Fruit fly (Drosophila melanogaster) whole organism, embryonic: ENCODE measurements around the gene CG6870.

Experiments
- CG10321 ChIP-seq: fragments of 200-800 bp; sonication (Bioruptor generic); IDR thresholded peaks from 2 replicates; pipeline ENCODE4 v1.3.6; 2022; ENCODE audit warnings: missing biosample characterization, missing genetic modification characterization
- CG12071 ChIP-seq: fragments of 200-800 bp; sonication (Bioruptor generic); optimal IDR thresholded peaks from 3 replicates; lab custom pipeline; 2018; ENCODE audit warnings: missing biosample characterization, mild to moderate bottlenecking, missing genetic modification characterization
- CG12219 ChIP-seq: fragments of 200-800 bp; sonication (Bioruptor generic); optimal IDR thresholded peaks from 3 replicates; lab custom pipeline; 2018; ENCODE audit warnings: missing biosample characterization, mild to moderate bottlenecking, missing genetic modification characterization
- CG1233 ChIP-seq: fragments of 200-800 bp; sonication (Bioruptor generic); optimal IDR thresholded peaks from 4 replicates; lab custom pipeline; 2018; ENCODE audit warnings: missing biosample characterization, mild to moderate bottlenecking, missing genetic modification characterization
- CG15514 ChIP-seq: fragments of 200-800 bp; sonication (Bioruptor generic); optimal IDR thresholded peaks from 3 replicates; lab custom pipeline; 2017; ENCODE audit warnings: missing biosample characterization, missing genetic modification characterization, mild to moderate bottlenecking, moderate library complexity, missing genetic modification reagents
- CG15601 ChIP-seq: fragments of 200-800 bp; sonication (Bioruptor generic); optimal IDR thresholded peaks from 3 replicates; lab custom pipeline; 2019; ENCODE audit warnings: missing biosample characterization, mild to moderate bottlenecking, missing genetic modification characterization, moderate library complexity
- CG17359 ChIP-seq: fragments of 200-800 bp; sonication (Bioruptor generic); optimal IDR thresholded peaks from 3 replicates; lab custom pipeline; 2018; ENCODE audit warnings: missing biosample characterization, mild to moderate bottlenecking, missing genetic modification characterization, moderate library complexity
- CG17612 ChIP-seq: fragments of 200-800 bp; sonication (Bioruptor generic); IDR thresholded peaks from 2 replicates; pipeline ENCODE4 v1.3.6; 2022; ENCODE audit warnings: missing biosample characterization, missing genetic modification characterization
- CG1792 ChIP-seq: fragments of 200-800 bp; sonication (Bioruptor generic); optimal IDR thresholded peaks from 2 replicates; lab custom pipeline; 2016; ENCODE audit warnings: missing biosample characterization, missing genetic modification characterization
- CG2116 ChIP-seq: fragments of 200-800 bp; sonication (Bioruptor generic); optimal IDR thresholded peaks from 3 replicates; lab custom pipeline; 2018; ENCODE audit warnings: missing biosample characterization, mild to moderate bottlenecking, missing genetic modification characterization
- CG2129 ChIP-seq: fragments of 200-800 bp; sonication (Bioruptor generic); IDR thresholded peaks from 2 replicates; pipeline ENCODE4 v1.3.6; 2022; ENCODE audit warnings: missing biosample characterization, missing genetic modification characterization; ENCODE audit not compliant: partially characterized antibody
- CG2712 ChIP-seq: fragments of 200-800 bp; optimal IDR thresholded peaks from 3 replicates; lab custom pipeline; 2019; ENCODE audit warnings: missing biosample characterization, mild to moderate bottlenecking, missing genetic modification characterization, moderate library complexity
- CG2889 ChIP-seq: fragments of 200-800 bp; sonication (Bioruptor generic); IDR thresholded peaks from 3 replicates; pipeline ENCODE4 v1.3.6; 2022; ENCODE audit warnings: missing biosample characterization, missing genetic modification characterization
- CG33557 ChIP-seq: fragments of 200-800 bp; sonication (Bioruptor generic); optimal IDR thresholded peaks from 2 replicates; lab custom pipeline; 2019; ENCODE audit warnings: missing biosample characterization, mild to moderate bottlenecking, missing genetic modification characterization, moderate library complexity
- CG3726 ChIP-seq: fragments of 200-800 bp; sonication (Bioruptor generic); IDR thresholded peaks from 3 replicates; pipeline ENCODE4, ENCODE4 v1.3.6; 2022; ENCODE audit warnings: missing biosample characterization, missing genetic modification characterization
- CG6689 ChIP-seq: fragments of 200-800 bp; sonication (Bioruptor generic); IDR thresholded peaks from 2 replicates; pipeline ENCODE4 v1.3.6; 2022; ENCODE audit warnings: missing biosample characterization, missing genetic modification characterization
- CG7357 ChIP-seq: fragments of 200-800 bp; sonication (Bioruptor generic); IDR thresholded peaks from 3 replicates; pipeline ENCODE4 v1.3.6; 2022; ENCODE audit warnings: missing biosample characterization, missing genetic modification characterization
- CG7786 ChIP-seq: fragments of 200-800 bp; sonication (Bioruptor generic); optimal IDR thresholded peaks from 2 replicates; lab custom pipeline; 2016; ENCODE audit warnings: missing biosample characterization, missing genetic modification characterization
- CG9797 ChIP-seq: fragments of 200-800 bp; sonication (Bioruptor generic); optimal IDR thresholded peaks from 3 replicates; lab custom pipeline; 2018; ENCODE audit warnings: missing biosample characterization, mild to moderate bottlenecking, missing genetic modification characterization
- Dbx ChIP-seq: fragments of 200-800 bp; sonication (Bioruptor generic); IDR thresholded peaks from 3 replicates; pipeline ENCODE4 v1.3.6; 2022; ENCODE audit warnings: missing biosample characterization, missing genetic modification characterization
- Dip3 ChIP-seq: fragments of 200-800 bp; sonication (Bioruptor generic); optimal IDR thresholded peaks from 3 replicates; lab custom pipeline; 2016; ENCODE audit warnings: missing biosample characterization, missing genetic modification characterization
- Dp ChIP-seq: fragments of 200-800 bp; sonication (Bioruptor generic); optimal IDR thresholded peaks from 2 replicates; lab custom pipeline; 2018; ENCODE audit warnings: missing biosample characterization, mild to moderate bottlenecking, missing genetic modification characterization, moderate library complexity
- E2f2 ChIP-seq: fragments of 200-800 bp; sonication (Bioruptor generic); IDR thresholded peaks from 2 replicates; pipeline ENCODE4 v1.3.6; 2022; ENCODE audit warnings: missing biosample characterization, missing genetic modification characterization
- Ets65A ChIP-seq: fragments of 200-800 bp; sonication (Bioruptor generic); peaks from one replicate; lab custom pipeline; 2016; ENCODE audit warnings: missing biosample characterization, missing genetic modification characterization
- Gug ChIP-seq: fragments of 200-800 bp; sonication (Bioruptor generic); IDR thresholded peaks from 4 replicates; pipeline ENCODE4 v1.3.6; 2022; ENCODE audit warnings: missing biosample characterization, missing genetic modification characterization
- Hmr ChIP-seq: fragments of 200-800 bp; sonication (Bioruptor generic); optimal IDR thresholded peaks from 3 replicates; lab custom pipeline; 2017; ENCODE audit warnings: mild to moderate bottlenecking, missing biosample characterization, missing genetic modification reagents, missing genetic modification characterization
- Hr51 ChIP-seq, 2 experiments: fragments of 200-800 bp; sonication (Bioruptor generic); optimal IDR thresholded peaks; 2 replicates in 1 of 2; 3 replicates in 1 of 2; lab custom pipeline; 2016 to 2018; ENCODE audit warnings: missing biosample characterization in 2 of 2, missing genetic modification characterization in 2 of 2, mild to moderate bottlenecking in 1 of 2, moderate library complexity in 1 of 2
- MBD-R2 ChIP-seq: fragments of 200-800 bp; sonication (Bioruptor generic); IDR thresholded peaks from 2 replicates; pipeline ENCODE4 v1.3.6; 2022; ENCODE audit warnings: missing biosample characterization, missing genetic modification characterization
- MESR4 ChIP-seq: fragments of 200-800 bp; sonication (Bioruptor generic); optimal IDR thresholded peaks from 2 replicates; lab custom pipeline; 2018; ENCODE audit warnings: missing biosample characterization, mild to moderate bottlenecking, missing genetic modification characterization, moderate library complexity
- Neu2 ChIP-seq: fragments of 200-800 bp; sonication (Bioruptor generic); optimal IDR thresholded peaks from 3 replicates; lab custom pipeline; 2016; ENCODE audit warnings: missing biosample characterization, missing genetic modification characterization, borderline replicate concordance
- Pdp1 ChIP-seq, 2 experiments: fragments of 200-800 bp; sonication (Bioruptor generic); optimal IDR thresholded peaks; 3 replicates each; lab custom pipeline; 2016; ENCODE audit warnings: missing biosample characterization in 2 of 2, missing genetic modification characterization in 2 of 2, mild to moderate bottlenecking in 1 of 2, moderate library complexity in 1 of 2
- Scr ChIP-seq: fragments of 200-800 bp; sonication (Bioruptor generic); IDR thresholded peaks from 2 replicates; pipeline ENCODE4 v1.3.6; 2022; ENCODE audit warnings: missing biosample characterization, missing genetic modification characterization; ENCODE audit not compliant: partially characterized antibody
- abd-A ChIP-seq: fragments of 200-800 bp; sonication (Bioruptor generic); optimal IDR thresholded peaks from 3 replicates; lab custom pipeline; 2019; ENCODE audit warnings: missing biosample characterization, mild to moderate bottlenecking, missing genetic modification characterization, moderate library complexity
- aop ChIP-seq: fragments of 200-800 bp; sonication (Bioruptor generic); IDR thresholded peaks from 2 replicates; pipeline ENCODE4 v1.3.6; 2022; ENCODE audit warnings: missing biosample characterization, missing genetic modification characterization
- cwo ChIP-seq: fragments of 200-800 bp; sonication (Bioruptor generic); optimal IDR thresholded peaks from 3 replicates; lab custom pipeline; 2017; ENCODE audit warnings: missing biosample characterization, missing genetic modification characterization, mild to moderate bottlenecking, moderate library complexity, missing genetic modification reagents
- da ChIP-seq: fragments of 200-800 bp; sonication (Bioruptor generic); optimal IDR thresholded peaks from 2 replicates; lab custom pipeline; 2016; ENCODE audit warnings: missing biosample characterization, missing genetic modification characterization
- dpn ChIP-seq, 2 experiments: fragments of 200-800 bp; sonication (Bioruptor generic); optimal IDR thresholded peaks; 3 replicates each; lab custom pipeline; 2016; ENCODE audit warnings: missing biosample characterization in 2 of 2, missing genetic modification characterization in 2 of 2
- ems ChIP-seq: fragments of 200-800 bp; sonication (Bioruptor generic); optimal IDR thresholded peaks from 3 replicates; lab custom pipeline; 2016; ENCODE audit warnings: missing biosample characterization, missing genetic modification characterization
- exex ChIP-seq: fragments of 200-800 bp; sonication (Bioruptor generic); optimal IDR thresholded peaks from 4 replicates; lab custom pipeline; 2018; ENCODE audit warnings: missing biosample characterization, mild to moderate bottlenecking, missing genetic modification characterization, moderate library complexity
- fru ChIP-seq: fragments of >200 bp; optimal IDR thresholded peaks from 2 replicates; lab custom pipeline; 2017
- hb ChIP-seq: fragments of 200-800 bp; sonication (Bioruptor generic); IDR thresholded peaks from 3 replicates; pipeline ENCODE4 v1.3.6; 2022; ENCODE audit warnings: missing biosample characterization, missing genetic modification characterization; ENCODE audit not compliant: partially characterized antibody
- kah ChIP-seq: fragments of 200-800 bp; sonication (Bioruptor generic); optimal IDR thresholded peaks from 2 replicates; lab custom pipeline; 2018; ENCODE audit warnings: missing biosample characterization, mild to moderate bottlenecking, missing genetic modification characterization
- knrl ChIP-seq: fragments of 200-800 bp; sonication (Bioruptor generic); IDR thresholded peaks from 3 replicates; pipeline ENCODE4 v1.3.6; 2022; ENCODE audit warnings: missing biosample characterization, missing genetic modification characterization; ENCODE audit not compliant: partially characterized antibody
- luna ChIP-seq: fragments of 200-800 bp; sonication (Bioruptor generic); optimal IDR thresholded peaks from 2 replicates; lab custom pipeline; 2016; ENCODE audit warnings: missing biosample characterization, missing genetic modification characterization
- nom ChIP-seq: fragments of 200-800 bp; sonication (Bioruptor generic); optimal IDR thresholded peaks from 2 replicates; lab custom pipeline; 2017; ENCODE audit warnings: missing biosample characterization, missing genetic modification characterization, mild to moderate bottlenecking, moderate library complexity, missing genetic modification reagents
- pb ChIP-seq: fragments of 200-800 bp; sonication (Bioruptor generic); optimal IDR thresholded peaks from 3 replicates; lab custom pipeline; 2016; ENCODE audit warnings: missing biosample characterization, missing genetic modification characterization
- sens-2 ChIP-seq: fragments of 200-800 bp; sonication (Bioruptor generic); IDR thresholded peaks from 2 replicates; pipeline ENCODE4 v1.3.6; 2022; ENCODE audit warnings: missing biosample characterization, missing genetic modification characterization
- shn ChIP-seq: fragments of 200-800 bp; sonication (Bioruptor generic); optimal IDR thresholded peaks from 3 replicates; lab custom pipeline; 2016; ENCODE audit warnings: missing biosample characterization, missing genetic modification characterization
- stwl ChIP-seq: fragments of 200-800 bp; sonication (Bioruptor generic); optimal IDR thresholded peaks from 3 replicates; lab custom pipeline; 2018; ENCODE audit warnings: missing biosample characterization, mild to moderate bottlenecking, missing genetic modification characterization, moderate library complexity
- tin ChIP-seq: fragments of 200-800 bp; sonication (Bioruptor generic); optimal IDR thresholded peaks from 3 replicates; lab custom pipeline; 2016; ENCODE audit warnings: missing biosample characterization, missing genetic modification characterization
- usp ChIP-seq: fragments of >200 bp; optimal IDR thresholded peaks from 2 replicates; lab custom pipeline; 2017; ENCODE audit warnings: missing biosample characterization, missing genetic modification characterization
- z ChIP-seq: fragments of 200-800 bp; sonication (Bioruptor generic); IDR thresholded peaks from 3 replicates; pipeline ENCODE4 v1.3.6; 2022; ENCODE audit warnings: missing biosample characterization, missing genetic modification characterization

CG6870 gene

DNA sequence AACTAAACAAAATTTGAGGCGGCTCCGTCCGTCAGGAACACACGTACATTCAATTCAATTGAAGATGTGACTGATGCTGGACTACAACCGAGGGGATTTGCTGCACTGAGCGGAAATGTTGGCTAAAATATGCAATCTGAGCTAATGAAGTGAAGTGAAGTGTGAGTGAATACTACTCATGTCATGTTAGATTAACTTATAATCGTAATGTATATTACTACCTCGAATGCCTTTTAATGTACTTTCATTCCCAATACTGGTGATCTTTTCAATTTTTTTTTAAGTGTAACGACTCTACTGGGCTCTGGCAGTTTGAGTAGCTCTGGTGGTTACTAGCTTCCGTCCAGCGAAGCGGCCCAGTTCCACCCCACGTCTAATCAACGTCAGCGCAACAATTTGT, 9.1 kb downstream of the CG6870 start (continued):
- TF ChIP-seq Pdp1 (GFP tag; optimal IDR thresholded peaks at IDR 0.05; lab: Kevin White, UChicago), result peak in 1 of 2 experiments; percentile 4
- TF ChIP-seq CG2129 (GFP tag; lab: Robert Waterston, UW), result no peak
- TF ChIP-seq da (GFP tag; lab: Kevin White, UChicago), result no peak
- TF ChIP-seq shn, result no peak
- no peak for TF ChIP-seq Dbx
- TF ChIP-seq CG2889, result no peak
- no peak for TF ChIP-seq CG10321 (GFP tag; lab: Robert Waterston, UW)
- TF ChIP-seq CG12219, result peak; percentile 59
- TF ChIP-seq z, result no peak
- no peak for TF ChIP-seq CG7357 (GFP tag; lab: Robert Waterston, UW)
- TF ChIP-seq knrl (GFP tag; lab: Robert Waterston, UW), result no peak
- TF ChIP-seq CG1792 (GFP tag; lab: Kevin White, UChicago), result no peak
- no peak for TF ChIP-seq abd-A
- TF ChIP-seq E2f2 (GFP tag; lab: Robert Waterston, UW), result no peak
- TF ChIP-seq Ets65A (GFP tag; lab: Kevin White, UChicago), result peak; percentile 89
- no peak for TF ChIP-seq CG2116
- no peak for TF ChIP-seq exex (tag; lab: Kevin White, UChicago)
- no peak for TF ChIP-seq pb (GFP tag; lab: Kevin White, UChicago)
- no peak for TF ChIP-seq sens-2
- no peak for TF ChIP-seq MBD-R2 (GFP tag; lab: Robert Waterston, UW)
- no peak for TF ChIP-seq Neu2 (GFP tag; lab: Kevin White, UChicago)
- no peak for TF ChIP-seq hb (GFP tag; lab: Robert Waterston, UW)
- TF ChIP-seq nom (GFP tag; lab: Kevin White, UChicago), result no peak
- TF ChIP-seq CG33557 (GFP tag; lab: Kevin White, UChicago), result peak; percentile 27
- peak; percentile 8 for TF ChIP-seq Dip3 (GFP tag; lab: Kevin White, UChicago)
- no peak for TF ChIP-seq CG6689 (GFP tag; lab: Robert Waterston, UW)
- TF ChIP-seq Hmr (GFP tag; lab: Kevin White, UChicago), result peak; percentile 40
- no peak for TF ChIP-seq CG17359 (tag; lab: Kevin White, UChicago)
- no peak for TF ChIP-seq CG9797 (GFP tag; lab: Kevin White, UChicago)
- TF ChIP-seq CG17612 (GFP tag; lab: Robert Waterston, UW), result no peak
- peak; percentile 2 for TF ChIP-seq CG7786
- peak in 1 of 2 experiments; percentile 52 for TF ChIP-seq dpn (GFP tag; optimal IDR thresholded peaks at IDR 0.05; lab: Kevin White, UChicago)
- TF ChIP-seq CG1233 (GFP tag; lab: Kevin White, UChicago), result no peak
- no peak for TF ChIP-seq aop (GFP tag; lab: Robert Waterston, UW)
- TF ChIP-seq CG15514 (GFP tag; lab: Kevin White, UChicago), result no peak
- TF ChIP-seq CG12071 (GFP tag; lab: Kevin White, UChicago), result no peak
- no peak for TF ChIP-seq MESR4 (GFP tag; lab: Kevin White, UChicago)
- TF ChIP-seq kah (GFP tag; lab: Kevin White, UChicago), result no peak
- no peak for TF ChIP-seq fru (lab: Kevin White, UChicago)
- TF ChIP-seq CG15601 (tag; lab: Kevin White, UChicago), result peak; percentile 44
- peak; percentile 14 for TF ChIP-seq ems
- peak; percentile 35 for TF ChIP-seq CG2712 (tag; lab: Kevin White, UChicago)
- TF ChIP-seq stwl (tag; lab: Kevin White, UChicago), result no peak
- no peak for TF ChIP-seq Scr (GFP tag; lab: Robert Waterston, UW)
- no peak for TF ChIP-seq cwo (GFP tag; lab: Kevin White, UChicago)
- TF ChIP-seq tin (GFP tag; lab: Kevin White, UChicago), result peak; percentile 16
- TF ChIP-seq luna (GFP tag; lab: Kevin White, UChicago), result no peak
- no peak for TF ChIP-seq Dp (GFP tag; lab: Kevin White, UChicago)
- no peak for TF ChIP-seq usp (GFP tag; lab: Kevin White, UChicago)
- TF ChIP-seq Gug (GFP tag; lab: Robert Waterston, UW), result no peak
- no peak for TF ChIP-seq CG3726 (GFP tag; lab: Robert Waterston, UW)
- TF ChIP-seq Hr51 (GFP tag; optimal IDR thresholded peaks at IDR 0.05; lab: Kevin White, UChicago), result peak in 1 of 2 experiments; percentile 52
